Fruit fly (Drosophila melanogaster): ENCODE results near the gene CG15754.

The CG15754 gene

DNA sequence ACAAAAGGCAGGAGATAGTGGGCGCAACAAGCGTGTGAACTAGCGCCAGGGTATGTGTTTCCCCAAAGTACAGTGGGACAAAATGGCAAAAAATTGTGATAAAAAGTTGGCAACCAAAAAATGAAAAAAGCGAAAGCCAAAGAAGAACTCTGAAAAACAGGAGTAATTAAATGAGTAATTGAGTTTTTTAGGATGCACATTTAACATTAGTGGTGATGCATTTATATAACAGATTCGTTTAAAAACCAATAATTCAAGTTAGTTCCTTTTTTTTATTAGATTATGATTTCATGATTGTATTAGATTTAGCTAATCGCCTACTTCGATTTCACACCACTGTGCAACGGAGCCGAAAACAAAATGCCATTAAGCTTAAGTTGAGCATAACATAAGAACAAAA lies 44.6 kb downstream of the CG15754 start (continued):
- TF ChIP-seq hkb (optimal IDR thresholded peaks at IDR 0.05) (no peak), hkb (GFP tag; IDR thresholded peaks at IDR 0.05) (peak; percentile 41; the same call in 1 of the 2 replicates), CG1647 (GFP tag; optimal IDR thresholded peaks at IDR 0.05) (no peak), hb (GFP tag; IDR thresholded peaks at IDR 0.05; ENCODE audit: partially characterized antibody) (no peak), CG34224 (GFP tag; IDR thresholded peaks at IDR 0.05; ENCODE audit: partially characterized antibody) (no peak), CG7987 (GFP tag; optimal IDR thresholded peaks at IDR 0.05) (no peak), CG7839 (tag; optimal IDR thresholded peaks at IDR 0.05) (peak; percentile 73), z (GFP tag; IDR thresholded peaks at IDR 0.05) (no peak), fd3F (GFP tag; optimal IDR thresholded peaks at IDR 0.05) (peak; percentile 11), Mes4 (GFP tag; optimal IDR thresholded peaks at IDR 0.05) (no peak), Neu2 (GFP tag; optimal IDR thresholded peaks at IDR 0.05; ENCODE audit: borderline replicate concordance) (no peak), crp (GFP tag; optimal IDR thresholded peaks at IDR 0.05) (no peak), repo (GFP tag; optimal IDR thresholded peaks at IDR 0.05) (peak; percentile 53), Vsx1 (GFP tag; optimal IDR thresholded peaks at IDR 0.05) (peak; percentile 45), so (GFP tag; IDR thresholded peaks at IDR 0.05) (0 out of 3 replicates have a peak, but pooled peaks have one; percentile 42), CG2678 (tag; optimal IDR thresholded peaks at IDR 0.05) (peak; percentile 75), CG12659 (GFP tag; optimal IDR thresholded peaks at IDR 0.05) (peak; percentile 18), CG2129 (GFP tag; IDR thresholded peaks at IDR 0.05; ENCODE audit: partially characterized antibody) (no peak), onecut (GFP tag; IDR thresholded peaks at IDR 0.05) (peak; percentile 20; the same call in 1 of the 2 replicates), Nf-YA (GFP tag; IDR thresholded peaks at IDR 0.05) (no peak), slp2 (GFP tag; optimal IDR thresholded peaks at IDR 0.05) (no peak), CG17829 (tag; optimal IDR thresholded peaks at IDR 0.05) (peak; percentile 52), CG13123 (GFP tag; optimal IDR thresholded peaks at IDR 0.05) (no peak), exex (tag; optimal IDR thresholded peaks at IDR 0.05) (no peak), CG4328 (GFP tag; optimal IDR thresholded peaks at IDR 0.05) (no peak), CG12071 (GFP tag; optimal IDR thresholded peaks at IDR 0.05) (no peak), Elba2 (GFP tag; optimal IDR thresholded peaks at IDR 0.05) (no peak), chn (GFP tag; optimal IDR thresholded peaks at IDR 0.05) (peak; percentile 59), Sry-β (GFP tag; optimal IDR thresholded peaks at IDR 0.05) (no peak), psq (GFP tag; optimal IDR thresholded peaks at IDR 0.05) (no peak), sc (optimal IDR thresholded peaks at IDR 0.05) (no peak), sc (GFP tag; optimal IDR thresholded peaks at IDR 0.05) (peak; percentile 32), Nf-YB (GFP tag; optimal IDR thresholded peaks at IDR 0.05) (peak; percentile 18), lmd (GFP tag; IDR thresholded peaks at IDR 0.05) (peak; percentile 54), her (GFP tag; optimal IDR thresholded peaks at IDR 0.05) (no peak), CG3995 (GFP tag; optimal IDR thresholded peaks at IDR 0.05) (no peak), Rfx (GFP tag; IDR thresholded peaks at IDR 0.05) (peak; percentile 48), CG16813 (GFP tag; IDR thresholded peaks at IDR 0.05; ENCODE audit: partially characterized antibody) (no peak), pum (GFP tag; optimal IDR thresholded peaks at IDR 0.05) (peak; percentile 42), croc (GFP tag; conservative IDR thresholded peaks at IDR 0.05) (peak; percentile 20; the same call in 1 of the 3 replicates), CoRest (tag; optimal IDR thresholded peaks at IDR 0.05) (peak; percentile 64), CG10147 (GFP tag; optimal IDR thresholded peaks at IDR 0.05) (peak; percentile 43), sd (tag; optimal IDR thresholded peaks at IDR 0.05) (no peak), cato (GFP tag; optimal IDR thresholded peaks at IDR 0.05; ENCODE audit: borderline replicate concordance) (no peak), caup (GFP tag; optimal IDR thresholded peaks at IDR 0.05; ENCODE audit: severe bottlenecking) (peak; percentile 31), Blimp-1 (GFP tag; optimal IDR thresholded peaks at IDR 0.05) (peak; percentile 73), zfh2 (GFP tag; optimal IDR thresholded peaks at IDR 0.05) (peak; percentile 14), Stat92E (GFP tag; optimal IDR thresholded peaks at IDR 0.05) (no peak), CG7556 (GFP tag; optimal IDR thresholded peaks at IDR 0.05) (peak; percentile 73), da (GFP tag; optimal IDR thresholded peaks at IDR 0.05) (no peak)

Measured in whole organism, embryonic.